Worm (Caenorhabditis elegans) whole organism, late embryonic: ENCODE measurements around the gene T01G5.7.
A peak's percentile ranks its signal among the peaks of the same experiment; 100 is the strongest.

Experiments used
- pha-4 ChIP-seq: fragments of 150-350 bp; optimal IDR thresholded peaks from 2 replicates; lab custom pipeline; 2018; ENCODE audit warnings: missing biosample characterization, missing genetic modification reagents, missing genetic modification characterization
- unc-55 ChIP-seq: sonication (generic microtip); optimal IDR thresholded peaks from 2 replicates; lab custom pipeline; 2017; ENCODE audit warnings: missing biosample characterization, missing genetic modification reagents, missing genetic modification characterization

DNA sequence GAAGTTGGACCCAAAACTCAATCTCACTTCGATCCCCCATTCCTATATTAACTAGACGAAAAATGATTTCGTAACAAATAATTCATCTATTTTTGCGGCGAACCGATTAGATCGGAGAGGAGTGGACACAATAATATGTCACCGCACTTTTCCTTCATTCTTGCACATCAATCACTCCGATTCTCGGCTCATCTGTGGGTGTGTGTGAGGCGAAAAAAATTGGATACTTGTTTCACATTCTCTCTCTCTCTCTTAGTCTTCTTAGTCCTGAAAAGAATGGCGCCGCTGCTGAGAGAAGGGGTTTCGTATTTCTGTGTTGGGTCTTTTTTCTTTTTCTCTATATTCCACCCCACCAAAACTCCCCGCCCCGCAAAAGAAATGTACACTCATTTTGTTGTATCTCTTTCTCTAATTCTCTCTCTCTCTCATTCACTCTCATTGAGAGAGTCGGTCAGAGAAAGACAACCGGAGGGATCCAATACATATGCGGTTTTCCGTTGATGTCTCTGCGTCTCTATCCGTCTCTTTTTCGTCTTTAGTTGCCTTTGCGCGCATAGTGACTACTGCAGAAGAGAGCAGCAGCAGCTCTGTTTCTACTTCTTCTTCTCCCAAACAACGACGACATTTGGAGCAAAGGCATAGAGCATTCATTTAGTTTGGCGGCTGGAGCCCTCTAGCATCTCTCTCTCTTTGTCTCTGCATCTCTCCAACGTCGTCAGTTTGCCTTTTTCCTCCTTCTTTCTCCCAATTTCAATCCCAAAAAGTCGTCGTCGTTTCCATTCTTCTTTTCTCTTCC lies 40.5 kb upstream of the T01G5.7 start, which contains the start of gene unc-76:
- TF ChIP-seq unc-55: peak; percentile 89
- TF ChIP-seq pha-4 (tag; lab: Kevin White, UChicago): no peak
